Fruit fly (Drosophila melanogaster) whole organism, wandering third instar larva: Measurements from ENCODE around the gene CG43355.

Experiments
- Abd-B ChIP-seq: fragments of >200 bp; optimal IDR thresholded peaks from 2 replicates; lab custom pipeline; 2017; ENCODE audit warnings: missing biosample characterization, missing genetic modification characterization
- CG32264 ChIP-seq: fragments of 200-800 bp; sonication (Bioruptor generic); optimal IDR thresholded peaks from 2 replicates; lab custom pipeline; 2016; ENCODE audit warnings: missing biosample characterization, missing genetic modification characterization
- Dfd ChIP-seq: fragments of >200 bp; optimal IDR thresholded peaks from 2 replicates; lab custom pipeline; 2017; ENCODE audit warnings: missing biosample characterization, missing genetic modification characterization
- Dif ChIP-seq: fragments of 200-275, 200-300 bp; sonication (Bioruptor generic); optimal IDR thresholded peaks from 2 replicates; lab custom pipeline; 2018; ENCODE audit warnings: missing biosample characterization, missing genetic modification characterization; ENCODE audit not compliant: partially characterized antibody
- HLH106 ChIP-seq: fragments of 200-800 bp; optimal IDR thresholded peaks from 3 replicates; lab custom pipeline; 2019; ENCODE audit warnings: missing biosample characterization, mild to moderate bottlenecking, missing genetic modification characterization, moderate library complexity
- Hr78 ChIP-seq: fragments of >200 bp; optimal IDR thresholded peaks from 2 replicates; lab custom pipeline; 2017; ENCODE audit warnings: missing biosample characterization, missing genetic modification characterization
- OdsH ChIP-seq: fragments of 200-800 bp; sonication (Bioruptor generic); optimal IDR thresholded peaks from 2 replicates; lab custom pipeline; 2016; ENCODE audit warnings: missing biosample characterization, mild to moderate bottlenecking, missing genetic modification characterization
- dmrt93B ChIP-seq: fragments of 200-800 bp; sonication (Bioruptor generic); optimal IDR thresholded peaks from 2 replicates; lab custom pipeline; 2018; ENCODE audit warnings: missing biosample characterization, mild to moderate bottlenecking, missing genetic modification characterization
- pan ChIP-seq: fragments of >200 bp; optimal IDR thresholded peaks from 2 replicates; lab custom pipeline; 2017
- psq ChIP-seq: fragments of 200-800 bp; sonication (Bioruptor generic); optimal IDR thresholded peaks from 3 replicates; lab custom pipeline; 2017; ENCODE audit warnings: missing biosample characterization, mild to moderate bottlenecking, missing genetic modification characterization, moderate library complexity
- rgr ChIP-seq: fragments of 200-800 bp; sonication (Bioruptor generic); optimal IDR thresholded peaks from 3 replicates; lab custom pipeline; 2016; ENCODE audit warnings: missing biosample characterization, mild to moderate bottlenecking, missing genetic modification characterization
- usp ChIP-seq: fragments of >200 bp; optimal IDR thresholded peaks from 2 replicates; lab custom pipeline; 2017; ENCODE audit warnings: missing biosample characterization, missing genetic modification characterization

- TF ChIP-seq CG32264 (GFP tag; lab: Kevin White, UChicago) = no peak
- no peak for TF ChIP-seq OdsH (GFP tag; lab: Kevin White, UChicago)
- no peak for TF ChIP-seq usp (GFP tag; lab: Kevin White, UChicago)
- TF ChIP-seq Dfd (GFP tag; lab: Kevin White, UChicago) = no peak
- TF ChIP-seq rgr = no peak
- no peak for TF ChIP-seq pan (lab: Kevin White, UChicago)
- no peak for TF ChIP-seq Hr78 (GFP tag; lab: Kevin White, UChicago)
- TF ChIP-seq Abd-B (GFP tag; lab: Kevin White, UChicago) = no peak
- TF ChIP-seq dmrt93B (GFP tag; lab: Kevin White, UChicago) = no peak
- TF ChIP-seq psq = no peak
- no peak for TF ChIP-seq Dif (GFP tag; lab: Kevin White, UChicago)
- TF ChIP-seq HLH106 (tag; lab: Kevin White, UChicago) = no peak
Observed at dm6 chr2L:11468082-11468481, 16.4 kb upstream of the CG43355 start.
